Fruit fly (Drosophila melanogaster): ENCODE data around the gene CG5112.

Gene CG5112

DNA sequence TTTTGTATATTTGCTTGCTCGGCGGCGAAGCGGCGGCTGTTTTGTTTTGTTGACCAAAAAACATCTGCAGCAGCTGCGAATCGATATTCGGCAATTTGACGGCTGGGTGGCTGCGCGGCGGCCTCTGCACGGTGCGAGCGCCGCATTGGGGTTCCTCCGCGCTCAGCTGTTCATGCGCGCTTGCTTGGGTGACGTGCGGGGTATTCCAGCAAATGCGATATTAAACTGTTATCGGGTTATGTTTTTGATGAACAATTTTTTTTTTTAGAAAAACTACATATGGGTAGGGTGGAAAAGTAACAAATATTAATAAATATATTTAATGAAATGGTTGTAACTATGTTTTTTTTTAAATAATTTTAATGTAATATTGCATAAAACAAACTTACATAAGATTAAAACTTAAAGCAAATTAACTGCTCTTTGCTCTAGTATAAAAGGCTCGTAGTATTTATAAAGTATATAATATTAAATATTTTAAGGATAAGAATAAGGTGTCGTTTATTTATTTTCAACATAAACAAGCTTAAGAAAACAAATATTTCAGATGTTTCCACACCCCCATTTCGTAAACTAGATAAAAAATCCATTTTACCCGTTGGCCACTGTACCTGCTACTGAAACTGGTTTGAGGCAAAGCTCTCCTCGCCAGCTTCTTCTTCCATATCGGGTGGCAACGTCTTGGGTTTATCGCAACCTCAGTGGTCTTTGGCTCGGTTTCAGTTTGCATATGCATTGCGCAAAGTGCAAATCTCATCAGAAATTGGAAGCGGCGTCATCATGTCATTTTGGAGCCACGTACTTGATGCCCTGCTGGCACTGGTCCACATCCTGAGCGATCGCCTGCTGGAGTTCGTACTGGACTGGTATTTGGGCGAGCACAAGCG lies at the start of gene CG5112, which contains the start of gene Gnpat:
TSS of gene CG5112 (plus strand) at position 683 of the 887 bp plus-strand sequence.
TSS of gene Gnpat (minus strand) at position 159 of the 887 bp plus-strand sequence.
- peak; percentile 68 for TF ChIP-seq cas (GFP tag; IDR thresholded peaks at IDR 0.05)
- TF ChIP-seq dysf (GFP tag; IDR thresholded peaks at IDR 0.05): peak; percentile 74
- TF ChIP-seq CG14050 (GFP tag; IDR thresholded peaks at IDR 0.05): peak; percentile 47; the same call in 2 of the 3 replicates
- TF ChIP-seq Sox100B (GFP tag; optimal IDR thresholded peaks at IDR 0.05): peak; percentile 34
- TF ChIP-seq jigr1 (GFP tag; IDR thresholded peaks at IDR 0.05): no peak; the same call in 2 of the 3 replicates
- TF ChIP-seq Dek (tag; optimal IDR thresholded peaks at IDR 0.05): peak; percentile 0
- no peak for TF ChIP-seq emc (GFP tag; optimal IDR thresholded peaks at IDR 0.05)
- TF ChIP-seq pum (GFP tag; optimal IDR thresholded peaks at IDR 0.05): no peak
- TF ChIP-seq D19A (tag; optimal IDR thresholded peaks at IDR 0.05): peak; percentile 46
- peak; percentile 50; the same call in 1 of the 2 replicates for TF ChIP-seq wdn (GFP tag; IDR thresholded peaks at IDR 0.05)
- TF ChIP-seq gt (GFP tag; IDR thresholded peaks at IDR 0.05): no peak
- peak; percentile 60 for TF ChIP-seq CG2116 (GFP tag; optimal IDR thresholded peaks at IDR 0.05)
- TF ChIP-seq sisA (GFP tag; IDR thresholded peaks at IDR 0.05): peak; percentile 76
- no peak for TF ChIP-seq toy (GFP tag; IDR thresholded peaks at IDR 0.05)
- TF ChIP-seq pb (GFP tag; optimal IDR thresholded peaks at IDR 0.05): peak; percentile 58
- TF ChIP-seq MTF-1 (GFP tag; optimal IDR thresholded peaks at IDR 0.05; ENCODE audit: borderline replicate concordance): peak; percentile 43
- peak; percentile 4 for TF ChIP-seq CrebB (tag; optimal IDR thresholded peaks at IDR 0.05)
- TF ChIP-seq CoRest (tag; optimal IDR thresholded peaks at IDR 0.05): peak; percentile 68
- TF ChIP-seq HmgZ (tag; optimal IDR thresholded peaks at IDR 0.05): peak; percentile 46
- TF ChIP-seq lilli (GFP tag; optimal IDR thresholded peaks at IDR 0.05): peak; percentile 62
- peak in 1 of 2 experiments; percentile 22 for TF ChIP-seq insv (GFP tag; optimal IDR thresholded peaks at IDR 0.05)
- TF ChIP-seq CG10543 (GFP tag; optimal IDR thresholded peaks at IDR 0.05): peak; percentile 54
- no peak for TF ChIP-seq CG11398 (GFP tag; optimal IDR thresholded peaks at IDR 0.05)
- peak; percentile 71 for TF ChIP-seq CG4282 (GFP tag; optimal IDR thresholded peaks at IDR 0.05)
- peak; percentile 27 for TF ChIP-seq Fer2 (tag; optimal IDR thresholded peaks at IDR 0.05)
- peak; percentile 65 for TF ChIP-seq BEAF-32 (GFP tag; optimal IDR thresholded peaks at IDR 0.05)
- TF ChIP-seq CG11247 (GFP tag; IDR thresholded peaks at IDR 0.05): peak; percentile 82
- TF ChIP-seq her (GFP tag; optimal IDR thresholded peaks at IDR 0.05): peak; percentile 76
- TF ChIP-seq so (GFP tag; IDR thresholded peaks at IDR 0.05): 0 out of 3 replicates have a peak, but pooled peaks have one; percentile 38
- TF ChIP-seq crol (GFP tag; IDR thresholded peaks at IDR 0.05): no peak
- peak; percentile 39 for TF ChIP-seq CG10147 (GFP tag; optimal IDR thresholded peaks at IDR 0.05)
- peak; percentile 69 for TF ChIP-seq CG14441 (GFP tag; IDR thresholded peaks at IDR 0.05)
- TF ChIP-seq Camta (GFP tag; optimal IDR thresholded peaks at IDR 0.05): no peak
- TF ChIP-seq CG2889 (GFP tag; IDR thresholded peaks at IDR 0.05): peak; percentile 73; the same call in 2 of the 3 replicates
- TF ChIP-seq schlank (tag; optimal IDR thresholded peaks at IDR 0.05): no peak
- peak; percentile 67 for TF ChIP-seq sens (GFP tag)
- TF ChIP-seq Sox102F (GFP tag; optimal IDR thresholded peaks at IDR 0.05): peak; percentile 35
- no peak for TF ChIP-seq org-1 (GFP tag; optimal IDR thresholded peaks at IDR 0.05)
- TF ChIP-seq Hr51 (GFP tag; optimal IDR thresholded peaks at IDR 0.05): peak; percentile 45 to 80
- TF ChIP-seq Sry-β (GFP tag; optimal IDR thresholded peaks at IDR 0.05): peak; percentile 15
- no peak for TF ChIP-seq CG31388 (GFP tag; optimal IDR thresholded peaks at IDR 0.05)
- no peak for TF ChIP-seq Eip74EF (GFP tag; optimal IDR thresholded peaks at IDR 0.05)
- TF ChIP-seq esg (GFP tag; conservative IDR thresholded peaks at IDR 0.05): peak; percentile 7
- TF ChIP-seq prd (optimal IDR thresholded peaks at IDR 0.05): no peak
- TF ChIP-seq prd (GFP tag; IDR thresholded peaks at IDR 0.05): peak; percentile 79
- peak; percentile 42 for TF ChIP-seq CG17359 (tag; optimal IDR thresholded peaks at IDR 0.05)
- TF ChIP-seq CG12236 (GFP tag; optimal IDR thresholded peaks at IDR 0.05): no peak
- peak; percentile 34 for TF ChIP-seq D19B (GFP tag; optimal IDR thresholded peaks at IDR 0.05)
- TF ChIP-seq Atf3 (GFP tag; optimal IDR thresholded peaks at IDR 0.05): no peak
